Fruit fly (Drosophila melanogaster) whole organism, prepupa: ENCODE measurements around the gene opm.

ENCODE experiments used
- CG11762 ChIP-seq: fragments of 200-800 bp; sonication (Bioruptor generic); optimal IDR thresholded peaks from 3 replicates; lab custom pipeline; 2016; ENCODE audit warnings: missing biosample characterization, missing genetic modification characterization; ENCODE audit not compliant: insufficient read depth
- CG1621 ChIP-seq: fragments of 200-800 bp; sonication (Bioruptor generic); optimal IDR thresholded peaks from 3 replicates; lab custom pipeline; 2018; ENCODE audit warnings: missing biosample characterization, mild to moderate bottlenecking, missing genetic modification characterization
- CG3032 ChIP-seq: fragments of 200-800 bp; optimal IDR thresholded peaks from 2 replicates; lab custom pipeline; 2019; ENCODE audit warnings: missing biosample characterization, mild to moderate bottlenecking, missing genetic modification characterization, moderate library complexity
- CG31627 ChIP-seq: fragments of 200-800 bp; sonication (Bioruptor generic); optimal IDR thresholded peaks from 3 replicates; lab custom pipeline; 2016; ENCODE audit warnings: missing biosample characterization, missing genetic modification characterization
- CG32006 ChIP-seq: fragments of 200-800 bp; sonication (Bioruptor generic); optimal IDR thresholded peaks from 3 replicates; lab custom pipeline; 2017; ENCODE audit warnings: missing biosample characterization, mild to moderate bottlenecking, missing genetic modification characterization
- CG34406 ChIP-seq: fragments of 200-800 bp; sonication (Bioruptor generic); optimal IDR thresholded peaks from 3 replicates; lab custom pipeline; 2016; ENCODE audit warnings: missing biosample characterization, missing genetic modification characterization
- CG3919 ChIP-seq: fragments of 200-800 bp; sonication (Bioruptor generic); optimal IDR thresholded peaks from 3 replicates; lab custom pipeline; 2016; ENCODE audit warnings: missing biosample characterization, missing genetic modification characterization
- CG4318 ChIP-seq: fragments of 200-800 bp; sonication (Bioruptor generic); optimal IDR thresholded peaks from 3 replicates; lab custom pipeline; 2017; ENCODE audit warnings: missing biosample characterization, mild to moderate bottlenecking, missing genetic modification characterization
- CG6163 ChIP-seq: fragments of 200-800 bp; sonication (Bioruptor generic); IDR thresholded peaks from 3 replicates; pipeline ENCODE4 v1.3.6; 2022; ENCODE audit warnings: missing biosample characterization, missing genetic modification characterization
- CG6276 ChIP-seq: fragments of 200-800 bp; sonication (Bioruptor generic); optimal IDR thresholded peaks from 2 replicates; lab custom pipeline; 2017; ENCODE audit warnings: missing biosample characterization, mild to moderate bottlenecking, missing genetic modification characterization
- CG6792 ChIP-seq: fragments of 200-800 bp; sonication (Bioruptor generic); optimal IDR thresholded peaks from 3 replicates; lab custom pipeline; 2016; ENCODE audit warnings: missing biosample characterization, missing genetic modification characterization
- CG6808 ChIP-seq: fragments of 200-800 bp; sonication (Bioruptor generic); optimal IDR thresholded peaks from 3 replicates; lab custom pipeline; 2017; ENCODE audit warnings: missing biosample characterization, missing genetic modification characterization, mild to moderate bottlenecking, moderate library complexity, missing genetic modification reagents
- CG6854 ChIP-seq: fragments of 200-800 bp; sonication (Bioruptor generic); optimal IDR thresholded peaks from 2 replicates; lab custom pipeline; 2017; ENCODE audit warnings: missing biosample characterization, mild to moderate bottlenecking, missing genetic modification characterization
- CG7368 ChIP-seq: fragments of 200-800 bp; sonication (Bioruptor generic); optimal IDR thresholded peaks from 3 replicates; lab custom pipeline; 2016; ENCODE audit warnings: missing biosample characterization, missing genetic modification characterization
- CG8119 ChIP-seq: fragments of 200-800 bp; sonication (Bioruptor generic); IDR thresholded peaks from 3 replicates; pipeline ENCODE4 v1.3.6; 2022; ENCODE audit warnings: missing biosample characterization, missing genetic modification characterization
- CG8319 ChIP-seq: fragments of 200-800 bp; sonication (Bioruptor generic); optimal IDR thresholded peaks from 3 replicates; lab custom pipeline; 2016; ENCODE audit warnings: missing biosample characterization, missing genetic modification characterization
- CG8632 ChIP-seq: fragments of 200-800 bp; sonication (Bioruptor generic); optimal IDR thresholded peaks from 3 replicates; lab custom pipeline; 2016; ENCODE audit warnings: missing biosample characterization, missing genetic modification characterization
- Eip75B ChIP-seq: fragments of 200-800 bp; sonication (Bioruptor generic); optimal IDR thresholded peaks from 3 replicates; lab custom pipeline; 2016; ENCODE audit warnings: missing biosample characterization, missing genetic modification characterization
- Eip93F ChIP-seq: fragments of 200-800 bp; sonication (Bioruptor generic); optimal IDR thresholded peaks from 2 replicates; lab custom pipeline; 2016; ENCODE audit warnings: missing biosample characterization, mild to moderate bottlenecking, missing genetic modification characterization
- Ets96B ChIP-seq: fragments of 200-800 bp; optimal IDR thresholded peaks from 2 replicates; lab custom pipeline; 2019; ENCODE audit warnings: missing biosample characterization, mild to moderate bottlenecking, missing genetic modification characterization, moderate library complexity
- Gug ChIP-seq: fragments of 200-800 bp; sonication (Bioruptor generic); IDR thresholded peaks from 2 replicates; pipeline ENCODE4 v1.3.6; 2022; ENCODE audit warnings: missing biosample characterization, missing genetic modification characterization
- Hr38 ChIP-seq: sonication (Bioruptor generic); optimal IDR thresholded peaks from 2 replicates; lab custom pipeline; 2016; ENCODE audit warnings: missing biosample characterization, missing genetic modification characterization
- Hr4 ChIP-seq: fragments of 200-800 bp; sonication (Bioruptor generic); optimal IDR thresholded peaks from 3 replicates; lab custom pipeline; 2016; ENCODE audit warnings: missing biosample characterization, missing genetic modification characterization
- Lpt ChIP-seq: fragments of 200-800 bp; sonication (Bioruptor generic); optimal IDR thresholded peaks from 3 replicates; lab custom pipeline; 2016; ENCODE audit warnings: missing biosample characterization, missing genetic modification characterization
- Met ChIP-seq: fragments of 200-800 bp; sonication (Bioruptor generic); optimal IDR thresholded peaks from 3 replicates; lab custom pipeline; 2016; ENCODE audit warnings: missing biosample characterization, missing genetic modification characterization
- OdsH ChIP-seq: fragments of 200-800 bp; sonication (Bioruptor generic); optimal IDR thresholded peaks from 3 replicates; lab custom pipeline; 2016; ENCODE audit warnings: missing biosample characterization, missing genetic modification characterization
- Smox ChIP-seq: fragments of 200-800 bp; sonication (Bioruptor generic); optimal IDR thresholded peaks from 3 replicates; lab custom pipeline; 2016; ENCODE audit warnings: missing biosample characterization, missing genetic modification characterization
- Sox102F ChIP-seq: fragments of 200-800 bp; sonication (Bioruptor generic); optimal IDR thresholded peaks from 2 replicates; lab custom pipeline; 2016; ENCODE audit warnings: missing biosample characterization, mild to moderate bottlenecking, missing genetic modification characterization
- achi ChIP-seq: fragments of 200-800 bp; sonication (Bioruptor generic); optimal IDR thresholded peaks from 3 replicates; lab custom pipeline; 2016; ENCODE audit warnings: missing biosample characterization, missing genetic modification characterization
- cyc ChIP-seq: fragments of 200-800 bp; sonication (Bioruptor generic); optimal IDR thresholded peaks from 3 replicates; lab custom pipeline; 2016; ENCODE audit warnings: missing biosample characterization, missing genetic modification characterization
- dac ChIP-seq: fragments of 200-800 bp; sonication (Bioruptor generic); optimal IDR thresholded peaks from 2 replicates; lab custom pipeline; 2017; ENCODE audit warnings: missing biosample characterization, mild to moderate bottlenecking, missing genetic modification characterization
- dsx ChIP-seq: fragments of 200-800 bp; optimal IDR thresholded peaks from 3 replicates; lab custom pipeline; 2019; ENCODE audit warnings: missing biosample characterization, mild to moderate bottlenecking, missing genetic modification characterization, moderate library complexity; ENCODE audit not compliant: poor library complexity, severe bottlenecking
- eg ChIP-seq: fragments of 200-800 bp; sonication (Bioruptor generic); IDR thresholded peaks from 3 replicates; pipeline ENCODE4 v1.3.6; 2022; ENCODE audit warnings: missing biosample characterization, missing genetic modification characterization
- esn ChIP-seq: fragments of 200-800 bp; sonication (Bioruptor generic); optimal IDR thresholded peaks from 2 replicates; lab custom pipeline; 2016; ENCODE audit warnings: missing biosample characterization, mild to moderate bottlenecking, missing genetic modification characterization, moderate library complexity
- fd59A ChIP-seq: fragments of 200-800 bp; sonication (Bioruptor generic); optimal IDR thresholded peaks from 2 replicates; lab custom pipeline; 2017; ENCODE audit warnings: missing biosample characterization, mild to moderate bottlenecking, missing genetic modification characterization, missing genetic modification reagents
- fkh ChIP-seq: fragments of 200-800 bp; sonication (Bioruptor generic); optimal IDR thresholded peaks from 3 replicates; lab custom pipeline; 2017; ENCODE audit warnings: missing biosample characterization, mild to moderate bottlenecking, missing genetic modification characterization, moderate library complexity
- lz ChIP-seq: fragments of 200-800 bp; sonication (Bioruptor generic); optimal IDR thresholded peaks from 3 replicates; lab custom pipeline; 2016; ENCODE audit warnings: missing biosample characterization, missing genetic modification characterization
- net ChIP-seq: fragments of 200-800 bp; sonication (Bioruptor generic); optimal IDR thresholded peaks from 3 replicates; lab custom pipeline; 2016; ENCODE audit warnings: missing biosample characterization, missing genetic modification characterization
- pdm3 ChIP-seq: fragments of 200-800 bp; sonication (Bioruptor generic); optimal IDR thresholded peaks from 3 replicates; lab custom pipeline; 2016; ENCODE audit warnings: missing biosample characterization, missing genetic modification characterization
- salr ChIP-seq, 2 experiments: fragments of 200-800 bp; sonication (Bioruptor generic); optimal IDR thresholded peaks; 3 replicates each; lab custom pipeline; 2016 to 2018; ENCODE audit warnings: missing biosample characterization in 2 of 2, missing genetic modification characterization in 2 of 2, mild to moderate bottlenecking in 1 of 2
- ss ChIP-seq, 2 experiments: fragments of 200-800 bp; sonication (Bioruptor generic); optimal IDR thresholded peaks; 2 replicates in 1 of 2; 3 replicates in 1 of 2; lab custom pipeline; 2017 to 2018; ENCODE audit warnings: mild to moderate bottlenecking in 2 of 2, missing biosample characterization in 2 of 2, missing genetic modification characterization in 2 of 2, moderate library complexity in 1 of 2
- svp ChIP-seq: fragments of 200-800 bp; sonication (Bioruptor generic); peaks from one replicate; lab custom pipeline; 2016; ENCODE audit warnings: missing biosample characterization, missing genetic modification characterization
- topi ChIP-seq: fragments of 200-800 bp; sonication (Bioruptor generic); optimal IDR thresholded peaks from 3 replicates; lab custom pipeline; 2016; ENCODE audit warnings: missing biosample characterization, missing genetic modification characterization
- vri ChIP-seq: fragments of 200-800 bp; sonication (Bioruptor generic); optimal IDR thresholded peaks from 3 replicates; lab custom pipeline; 2016; ENCODE audit warnings: missing biosample characterization, mild to moderate bottlenecking, missing genetic modification characterization

The opm gene

dm6 chrX:15084580-15085138, 18.4 kb upstream of the opm start, which contains the start of gene Cox17 (continued):
- TF ChIP-seq Lpt (GFP tag; lab: Kevin White, UChicago) (peak; percentile 68), CG6792 (GFP tag; lab: Kevin White, UChicago) (peak; percentile 73), salr (GFP tag; optimal IDR thresholded peaks at IDR 0.05; lab: Kevin White, UChicago) (peak in 1 of 2 experiments; percentile 87), CG6276 (GFP tag; lab: Kevin White, UChicago) (peak; percentile 72), CG11762 (GFP tag; lab: Kevin White, UChicago) (peak; percentile 59), net (GFP tag; lab: Kevin White, UChicago) (peak; percentile 75), cyc (GFP tag; lab: Kevin White, UChicago) (peak; percentile 83), CG6808 (GFP tag; lab: Kevin White, UChicago) (peak; percentile 80), dsx (peak; percentile 48), Eip93F (GFP tag; lab: Kevin White, UChicago) (peak; percentile 58), Sox102F (GFP tag; lab: Kevin White, UChicago) (peak; percentile 74), Eip75B (GFP tag; lab: Kevin White, UChicago) (peak; percentile 77), topi (peak; percentile 78), Gug (GFP tag; lab: Robert Waterston, UW) (peak; percentile 10; the same call in 1 of the 2 replicates), CG6854 (GFP tag; lab: Kevin White, UChicago) (no peak), Met (GFP tag; lab: Kevin White, UChicago) (peak; percentile 84), Hr38 (GFP tag; lab: Kevin White, UChicago) (no peak), fkh (GFP tag; lab: Kevin White, UChicago) (peak; percentile 74), CG32006 (GFP tag; lab: Kevin White, UChicago) (peak; percentile 88), eg (peak; percentile 62), lz (peak; percentile 88), pdm3 (GFP tag; lab: Kevin White, UChicago) (peak; percentile 79), dac (GFP tag; lab: Kevin White, UChicago) (peak; percentile 44), CG8632 (peak; percentile 76), CG8319 (GFP tag; lab: Kevin White, UChicago) (peak; percentile 53), OdsH (GFP tag; lab: Kevin White, UChicago) (peak; percentile 84), svp (GFP tag; lab: Kevin White, UChicago) (peak; percentile 93), esn (peak; percentile 86), CG8119 (peak; percentile 68), CG1621 (tag; lab: Kevin White, UChicago) (peak; percentile 68), CG34406 (peak; percentile 78), vri (GFP tag; lab: Kevin White, UChicago) (peak; percentile 64), fd59A (peak; percentile 63)

dm6 chrX:15082681-15083080, 16.4 kb upstream of the opm start, which contains the start of gene CG33178:
CG33178 (plus strand) TSS chrX:15082827.
- TF ChIP-seq CG8319 (GFP tag; lab: Kevin White, UChicago) (no peak), Sox102F (GFP tag; lab: Kevin White, UChicago) (no peak), ss (GFP tag; optimal IDR thresholded peaks at IDR 0.05; lab: Kevin White, UChicago) (no peak), CG6276 (GFP tag; lab: Kevin White, UChicago) (no peak), CG11762 (GFP tag; lab: Kevin White, UChicago) (no peak), eg (peak; percentile 16; the same call in 1 of the 3 replicates), Hr38 (GFP tag; lab: Kevin White, UChicago) (no peak)

dm6 chrX:15080780-15081402, 14.7 kb upstream of the opm start, which contains the start of gene CG33177:
CG33177 (plus strand) TSS chrX:15081367.
- TF ChIP-seq Ets96B (no peak), ss (GFP tag; optimal IDR thresholded peaks at IDR 0.05; lab: Kevin White, UChicago) (no peak), pdm3 (GFP tag; lab: Kevin White, UChicago) (peak; percentile 18), Smox (GFP tag; lab: Kevin White, UChicago) (no peak), achi (GFP tag; lab: Kevin White, UChicago) (no peak), CG6163 (GFP tag; lab: Robert Waterston, UW) (no peak), svp (GFP tag; lab: Kevin White, UChicago) (peak; percentile 69), dac (GFP tag; lab: Kevin White, UChicago) (no peak), Hr4 (GFP tag; lab: Kevin White, UChicago) (no peak), salr (GFP tag; optimal IDR thresholded peaks at IDR 0.05; lab: Kevin White, UChicago) (no peak), Lpt (GFP tag; lab: Kevin White, UChicago) (no peak), CG3032 (tag; lab: Kevin White, UChicago) (no peak), topi (peak; percentile 12), CG31627 (GFP tag; lab: Kevin White, UChicago) (peak; percentile 52), fkh (GFP tag; lab: Kevin White, UChicago) (peak; percentile 25), CG4318 (GFP tag; lab: Kevin White, UChicago) (no peak), CG7368 (GFP tag; lab: Kevin White, UChicago) (no peak), vri (GFP tag; lab: Kevin White, UChicago) (peak; percentile 37), CG8319 (GFP tag; lab: Kevin White, UChicago) (no peak), CG8119 (no peak), CG3919 (GFP tag; lab: Kevin White, UChicago) (no peak), net (GFP tag; lab: Kevin White, UChicago) (no peak), CG6792 (GFP tag; lab: Kevin White, UChicago) (no peak)
